Fruit fly (Drosophila melanogaster) whole organism, embryonic: Measurements from ENCODE around the gene CG6901.

Experiments
- Bdp1 ChIP-seq: fragments of 200-800 bp; sonication (Bioruptor generic); optimal IDR thresholded peaks from 3 replicates; lab custom pipeline; 2016; ENCODE audit warnings: missing biosample characterization, missing genetic modification characterization
- CG10979 ChIP-seq: fragments of 200-800 bp; sonication (Bioruptor generic); optimal IDR thresholded peaks from 2 replicates; lab custom pipeline; 2018; ENCODE audit warnings: missing biosample characterization, mild to moderate bottlenecking, missing genetic modification characterization, moderate library complexity
- CG1233 ChIP-seq: fragments of 200-800 bp; sonication (Bioruptor generic); optimal IDR thresholded peaks from 4 replicates; lab custom pipeline; 2018; ENCODE audit warnings: missing biosample characterization, mild to moderate bottlenecking, missing genetic modification characterization
- CG13287 ChIP-seq: fragments of 200-800 bp; sonication (Bioruptor generic); IDR thresholded peaks from 2 replicates; pipeline ENCODE4 v1.3.6; 2022; ENCODE audit warnings: missing biosample characterization, missing genetic modification characterization; ENCODE audit not compliant: partially characterized antibody
- CG14014 ChIP-seq: fragments of 200-800 bp; sonication (Bioruptor generic); IDR thresholded peaks from 2 replicates; pipeline ENCODE4 v1.3.6; 2022; ENCODE audit warnings: missing biosample characterization, missing genetic modification characterization
- CG1529 ChIP-seq: fragments of 200-800 bp; sonication (Bioruptor generic); optimal IDR thresholded peaks from 3 replicates; lab custom pipeline; 2018; ENCODE audit warnings: missing biosample characterization, missing genetic modification characterization
- CG1792 ChIP-seq: fragments of 200-800 bp; sonication (Bioruptor generic); optimal IDR thresholded peaks from 2 replicates; lab custom pipeline; 2016; ENCODE audit warnings: missing biosample characterization, missing genetic modification characterization
- CG34376 ChIP-seq: fragments of 200-800 bp; sonication (Bioruptor generic); optimal IDR thresholded peaks from 2 replicates; lab custom pipeline; 2018; ENCODE audit warnings: missing biosample characterization, mild to moderate bottlenecking, missing genetic modification characterization
- CG5245 ChIP-seq: fragments of 200-800 bp; sonication (Bioruptor generic); optimal IDR thresholded peaks from 3 replicates; lab custom pipeline; 2016; ENCODE audit warnings: missing biosample characterization, missing genetic modification characterization
- CG6689 ChIP-seq: fragments of 200-800 bp; sonication (Bioruptor generic); IDR thresholded peaks from 2 replicates; pipeline ENCODE4 v1.3.6; 2022; ENCODE audit warnings: missing biosample characterization, missing genetic modification characterization
- CG7372 ChIP-seq: fragments of 200-800 bp; sonication (Bioruptor generic); IDR thresholded peaks from 2 replicates; pipeline ENCODE4 v1.3.6; 2022; ENCODE audit warnings: missing biosample characterization, missing genetic modification characterization
- CG7556 ChIP-seq: fragments of 200-800 bp; sonication (Bioruptor generic); optimal IDR thresholded peaks from 2 replicates; lab custom pipeline; 2017; ENCODE audit warnings: missing biosample characterization, mild to moderate bottlenecking, missing genetic modification characterization
- CG7786 ChIP-seq: fragments of 200-800 bp; sonication (Bioruptor generic); optimal IDR thresholded peaks from 2 replicates; lab custom pipeline; 2016; ENCODE audit warnings: missing biosample characterization, missing genetic modification characterization
- CG8089 ChIP-seq: fragments of 200-800 bp; sonication (Bioruptor generic); optimal IDR thresholded peaks from 3 replicates; lab custom pipeline; 2016; ENCODE audit warnings: missing biosample characterization, missing genetic modification characterization
- CG8765 ChIP-seq: fragments of 200-800 bp; sonication (Bioruptor generic); IDR thresholded peaks from 2 replicates; pipeline ENCODE4 v1.3.6; 2022; ENCODE audit warnings: missing biosample characterization, missing genetic modification characterization
- CG8944 ChIP-seq: fragments of 200-800 bp; sonication (Bioruptor generic); optimal IDR thresholded peaks from 3 replicates; lab custom pipeline; 2016; ENCODE audit warnings: missing biosample characterization, missing genetic modification characterization
- CG9609 ChIP-seq: fragments of 200-800 bp; sonication (Bioruptor generic); optimal IDR thresholded peaks from 3 replicates; lab custom pipeline; 2016; ENCODE audit warnings: missing biosample characterization, missing genetic modification characterization
- CTCF ChIP-seq: fragments of 200-800 bp; sonication (Bioruptor generic); optimal IDR thresholded peaks from 2 replicates; lab custom pipeline; 2017; ENCODE audit warnings: missing biosample characterization, mild to moderate bottlenecking, missing genetic modification characterization, moderate library complexity
- D ChIP-seq, 2 experiments: fragments of 200-800 bp in 1 of 2; fragments of >200 bp in 1 of 2; sonication (Bioruptor generic) in 1 of 2; optimal IDR thresholded peaks; 2 replicates in 1 of 2; 3 replicates in 1 of 2; lab custom pipeline; 2017; ENCODE audit warnings: mild to moderate bottlenecking in 1 of 2, missing biosample characterization in 1 of 2, missing genetic modification characterization in 1 of 2, missing genetic modification reagents in 1 of 2
- Hr78 ChIP-seq, 2 experiments: fragments of 200-800 bp in 1 of 2; fragments of >200 bp in 1 of 2; sonication (Bioruptor generic) in 1 of 2; optimal IDR thresholded peaks; 2 replicates each; lab custom pipeline; 2017 to 2019; ENCODE audit warnings: missing biosample characterization in 2 of 2, missing genetic modification characterization in 2 of 2, mild to moderate bottlenecking in 1 of 2, moderate library complexity in 1 of 2
- Med ChIP-seq: fragments of 200-800 bp; sonication (Bioruptor generic); peaks from one replicate; lab custom pipeline; 2016; ENCODE audit warnings: missing biosample characterization, missing genetic modification characterization, mild to moderate bottlenecking, inconsistent platforms, moderate library complexity
- bsh ChIP-seq, 2 experiments: fragments of 200-800 bp; sonication (Bioruptor generic); optimal IDR thresholded peaks; 2 replicates each; lab custom pipeline; 2017 to 2018; ENCODE audit warnings: mild to moderate bottlenecking in 2 of 2, missing biosample characterization in 2 of 2, missing genetic modification characterization in 2 of 2, moderate library complexity in 1 of 2
- chn ChIP-seq: fragments of 200-800 bp; sonication (Bioruptor generic); optimal IDR thresholded peaks from 2 replicates; lab custom pipeline; 2016; ENCODE audit warnings: missing biosample characterization, missing genetic modification characterization
- exex ChIP-seq: fragments of 200-800 bp; sonication (Bioruptor generic); optimal IDR thresholded peaks from 4 replicates; lab custom pipeline; 2018; ENCODE audit warnings: missing biosample characterization, mild to moderate bottlenecking, missing genetic modification characterization, moderate library complexity
- grau ChIP-seq: fragments of 200-800 bp; optimal IDR thresholded peaks from 3 replicates; lab custom pipeline; 2019; ENCODE audit warnings: missing biosample characterization, mild to moderate bottlenecking, missing genetic modification characterization, moderate library complexity
- hbn ChIP-seq: fragments of 200-800 bp; sonication (Bioruptor generic); IDR thresholded peaks from 2 replicates; pipeline ENCODE4 v1.3.6; 2022; ENCODE audit warnings: missing biosample characterization, missing genetic modification characterization; ENCODE audit not compliant: partially characterized antibody
- inv ChIP-seq: fragments of 200-800 bp; sonication (Bioruptor generic); IDR thresholded peaks from 2 replicates; pipeline ENCODE4 v1.3.6; 2022; ENCODE audit warnings: missing biosample characterization, missing genetic modification characterization; ENCODE audit not compliant: partially characterized antibody
- lbe ChIP-seq: fragments of 200-800 bp; sonication (Bioruptor generic); optimal IDR thresholded peaks from 2 replicates; lab custom pipeline; 2016; ENCODE audit warnings: missing biosample characterization, mild to moderate bottlenecking, missing genetic modification characterization
- nom ChIP-seq: fragments of 200-800 bp; sonication (Bioruptor generic); optimal IDR thresholded peaks from 2 replicates; lab custom pipeline; 2017; ENCODE audit warnings: missing biosample characterization, missing genetic modification characterization, mild to moderate bottlenecking, moderate library complexity, missing genetic modification reagents
- pnt ChIP-seq: fragments of 200-800 bp; sonication (Bioruptor generic); optimal IDR thresholded peaks from 3 replicates; lab custom pipeline; 2016; ENCODE audit warnings: missing biosample characterization, missing genetic modification characterization
- row ChIP-seq: fragments of 200-800 bp; sonication (Bioruptor generic); IDR thresholded peaks from 3 replicates; pipeline ENCODE4 v1.3.6; 2022; ENCODE audit warnings: missing biosample characterization, missing genetic modification characterization
- sd ChIP-seq: fragments of 200-800 bp; sonication (Bioruptor generic); optimal IDR thresholded peaks from 3 replicates; lab custom pipeline; 2018; ENCODE audit warnings: missing biosample characterization, mild to moderate bottlenecking, missing genetic modification characterization, moderate library complexity
- sens ChIP-seq: fragments of 200-800 bp; sonication (Bioruptor generic); peaks from one replicate; lab custom pipeline; 2016; ENCODE audit warnings: missing biosample characterization, missing genetic modification characterization
- shn ChIP-seq: fragments of 200-800 bp; sonication (Bioruptor generic); optimal IDR thresholded peaks from 3 replicates; lab custom pipeline; 2016; ENCODE audit warnings: missing biosample characterization, missing genetic modification characterization
- sr ChIP-seq: fragments of 200-800 bp; sonication (Bioruptor generic); IDR thresholded peaks from 3 replicates; pipeline ENCODE4 v1.3.6; 2022; ENCODE audit warnings: missing biosample characterization, missing genetic modification characterization
- tap ChIP-seq: fragments of 200-800 bp; optimal IDR thresholded peaks from 3 replicates; lab custom pipeline; 2019; ENCODE audit warnings: missing biosample characterization, mild to moderate bottlenecking, missing genetic modification characterization, moderate library complexity
- tgo ChIP-seq: fragments of 200-800 bp; sonication (Bioruptor generic); IDR thresholded peaks from 3 replicates; pipeline ENCODE4 v1.3.6; 2022; ENCODE audit warnings: missing biosample characterization, missing genetic modification characterization
- tll ChIP-seq, 2 experiments: fragments of 200-800 bp in 1 of 2; fragments of >200 bp in 1 of 2; sonication (Bioruptor generic) in 1 of 2; optimal IDR thresholded peaks; 2 replicates each; lab custom pipeline; 2017 to 2019; ENCODE audit warnings: missing biosample characterization in 2 of 2, missing genetic modification characterization in 2 of 2, mild to moderate bottlenecking in 1 of 2, moderate library complexity in 1 of 2

CG6901 gene

dm6 chr3R:16309302-16310080 lies 13.7 kb upstream of the CG6901 start (continued):
- peak; percentile 28 for TF ChIP-seq CG8944 (GFP tag; lab: Kevin White, UChicago)
- TF ChIP-seq CG1233, result peak; percentile 93
- peak; percentile 49 for TF ChIP-seq CG14014 (GFP tag; lab: Robert Waterston, UW)
- peak; percentile 29 for TF ChIP-seq grau (tag; lab: Kevin White, UChicago)
- TF ChIP-seq CG8089 (GFP tag; lab: Kevin White, UChicago), result no peak
- peak; percentile 39; the same call in 2 of the 3 replicates for TF ChIP-seq tgo (GFP tag; lab: Robert Waterston, UW)
- peak; percentile 41 for TF ChIP-seq CG6689 (GFP tag; lab: Robert Waterston, UW)
- TF ChIP-seq bsh (GFP tag; optimal IDR thresholded peaks at IDR 0.05; lab: Kevin White, UChicago), result peak in 1 of 2 experiments; percentile 30
- TF ChIP-seq Med (GFP tag; lab: Kevin White, UChicago), result peak; percentile 87
- TF ChIP-seq tap (tag; lab: Kevin White, UChicago), result no peak
- TF ChIP-seq CG10979 (tag; lab: Kevin White, UChicago), result peak; percentile 3
- no peak for TF ChIP-seq lbe (GFP tag; lab: Kevin White, UChicago)
- TF ChIP-seq CG7786 (GFP tag; lab: Kevin White, UChicago), result peak; percentile 9
- TF ChIP-seq CG7556 (GFP tag; lab: Kevin White, UChicago), result peak; percentile 14
- TF ChIP-seq CG7372, result peak; percentile 32; the same call in 1 of the 2 replicates
- TF ChIP-seq pnt (GFP tag; lab: Kevin White, UChicago), result peak; percentile 18
- peak; percentile 10; the same call in 1 of the 2 replicates for TF ChIP-seq CG13287 (GFP tag; lab: Robert Waterston, UW)
- TF ChIP-seq CG1792, result peak; percentile 13
- peak; percentile 100 for TF ChIP-seq CG1529 (GFP tag; lab: Kevin White, UChicago)
- no peak for TF ChIP-seq CG9609
- no peak for TF ChIP-seq Bdp1 (GFP tag; lab: Kevin White, UChicago)
- peak; percentile 38 for TF ChIP-seq shn
- TF ChIP-seq, all 482 proteins: peak for 106

dm6 chr3R:16310081-16310493 lies 13.1 kb upstream of the CG6901 start:
- no peak for TF ChIP-seq D (optimal IDR thresholded peaks at IDR 0.05; lab: Kevin White, UChicago)
- no peak for TF ChIP-seq D (GFP tag; optimal IDR thresholded peaks at IDR 0.05; lab: Kevin White, UChicago)
- peak; percentile 71 for TF ChIP-seq sd (tag; lab: Kevin White, UChicago)
- 0 out of 3 replicates have a peak, but pooled peaks have one; percentile 13 for TF ChIP-seq row (GFP tag; lab: Robert Waterston, UW)
- TF ChIP-seq Hr78 (GFP tag; optimal IDR thresholded peaks at IDR 0.05; lab: Kevin White, UChicago), result peak in 1 of 2 experiments; percentile 64
- peak; percentile 49 for TF ChIP-seq sens
- TF ChIP-seq CG5245 (GFP tag; lab: Kevin White, UChicago), result no peak
- TF ChIP-seq sr (GFP tag; lab: Robert Waterston, UW), result no peak
- no peak for TF ChIP-seq hbn
- no peak for TF ChIP-seq tll (GFP tag; optimal IDR thresholded peaks at IDR 0.05; lab: Kevin White, UChicago)
- TF ChIP-seq exex, result peak; percentile 73
- no peak for TF ChIP-seq chn
- TF ChIP-seq CTCF (GFP tag; lab: Kevin White, UChicago), result peak; percentile 52
- peak; percentile 29 for TF ChIP-seq CG34376 (GFP tag; lab: Kevin White, UChicago)
- TF ChIP-seq inv (GFP tag; lab: Robert Waterston, UW), result no peak
- TF ChIP-seq, all 482 proteins: peak for 7

- TF ChIP-seq CG8765, result no peak
- TF ChIP-seq nom (GFP tag; lab: Kevin White, UChicago), result peak; percentile 7
- TF ChIP-seq lbe (GFP tag; lab: Kevin White, UChicago), result peak; percentile 24
- TF ChIP-seq, all 482 proteins: peak for 2
These were observed 6.5 kb upstream of the CG6901 start for dm6 chr3R:16316747-16317146.
